Fruit fly (Drosophila melanogaster) whole organism, embryonic: ENCODE measurements around the gene CG31249.

ENCODE experiments used
- Atf6 ChIP-seq: fragments of 200-800 bp; sonication (Bioruptor generic); IDR thresholded peaks from 2 replicates; pipeline ENCODE4 v1.3.6; 2022; ENCODE audit warnings: missing biosample characterization, missing genetic modification characterization
- Awh ChIP-seq: fragments of 200-800 bp; sonication (Bioruptor generic); IDR thresholded peaks from 2 replicates; pipeline ENCODE4, ENCODE4 v1.3.6; 2022; ENCODE audit warnings: missing biosample characterization, missing genetic modification characterization
- Bgb ChIP-seq: fragments of 200-800 bp; sonication (Bioruptor generic); IDR thresholded peaks from 2 replicates; pipeline ENCODE4 v1.3.6; 2022; ENCODE audit warnings: missing biosample characterization, missing genetic modification characterization; ENCODE audit not compliant: partially characterized antibody
- CG10979 ChIP-seq: fragments of 200-800 bp; sonication (Bioruptor generic); optimal IDR thresholded peaks from 2 replicates; lab custom pipeline; 2018; ENCODE audit warnings: missing biosample characterization, mild to moderate bottlenecking, missing genetic modification characterization, moderate library complexity
- CG11456 ChIP-seq: fragments of 200-800 bp; sonication (Bioruptor generic); IDR thresholded peaks from 3 replicates; pipeline ENCODE4 v1.3.6; 2022; ENCODE audit warnings: missing biosample characterization, missing genetic modification characterization
- CG11560 ChIP-seq: fragments of 200-800 bp; sonication (Bioruptor generic); IDR thresholded peaks from 3 replicates; pipeline ENCODE4 v1.3.6; 2022; ENCODE audit warnings: missing biosample characterization, missing genetic modification characterization
- CG12942 ChIP-seq: fragments of 200-800 bp; sonication (Bioruptor generic); optimal IDR thresholded peaks from 3 replicates; lab custom pipeline; 2016; ENCODE audit warnings: missing biosample characterization, missing genetic modification characterization
- CG13775 ChIP-seq: fragments of 200-800 bp; sonication (Bioruptor generic); optimal IDR thresholded peaks from 3 replicates; lab custom pipeline; 2017; ENCODE audit warnings: missing biosample characterization, mild to moderate bottlenecking, missing genetic modification characterization
- CG17612 ChIP-seq: fragments of 200-800 bp; sonication (Bioruptor generic); IDR thresholded peaks from 2 replicates; pipeline ENCODE4 v1.3.6; 2022; ENCODE audit warnings: missing biosample characterization, missing genetic modification characterization
- CG2889 ChIP-seq: fragments of 200-800 bp; sonication (Bioruptor generic); IDR thresholded peaks from 3 replicates; pipeline ENCODE4 v1.3.6; 2022; ENCODE audit warnings: missing biosample characterization, missing genetic modification characterization
- CG3163 ChIP-seq: fragments of 200-800 bp; sonication (Bioruptor generic); optimal IDR thresholded peaks from 3 replicates; lab custom pipeline; 2016; ENCODE audit warnings: missing biosample characterization, missing genetic modification characterization
- CG32767 ChIP-seq: fragments of 200-800 bp; sonication (Bioruptor generic); IDR thresholded peaks from 2 replicates; pipeline ENCODE4 v1.3.6; 2022; ENCODE audit warnings: missing biosample characterization, missing genetic modification characterization
- CG3407 ChIP-seq: fragments of 200-800 bp; sonication (Bioruptor generic); optimal IDR thresholded peaks from 2 replicates; lab custom pipeline; 2018; ENCODE audit warnings: missing biosample characterization, mild to moderate bottlenecking, missing genetic modification characterization
- CG4707 ChIP-seq: fragments of 200-800 bp; sonication (Bioruptor generic); optimal IDR thresholded peaks from 2 replicates; lab custom pipeline; 2018; ENCODE audit warnings: missing biosample characterization, mild to moderate bottlenecking, missing genetic modification characterization, moderate library complexity
- CG5953 ChIP-seq: fragments of 200-800 bp; sonication (Bioruptor generic); IDR thresholded peaks from 2 replicates; pipeline ENCODE4 v1.3.6; 2022; ENCODE audit warnings: missing biosample characterization, missing genetic modification characterization
- CG6175 ChIP-seq: fragments of 200-800 bp; sonication (Bioruptor generic); IDR thresholded peaks from 3 replicates; pipeline ENCODE4 v1.3.6; 2022; ENCODE audit warnings: missing biosample characterization, missing genetic modification characterization
- CG6791 ChIP-seq: fragments of 200-800 bp; sonication (Bioruptor generic); IDR thresholded peaks from 3 replicates; pipeline ENCODE4 v1.3.6; 2022; ENCODE audit warnings: missing biosample characterization, missing genetic modification characterization; ENCODE audit not compliant: partially characterized antibody
- CG7786 ChIP-seq: fragments of 200-800 bp; sonication (Bioruptor generic); optimal IDR thresholded peaks from 2 replicates; lab custom pipeline; 2016; ENCODE audit warnings: missing biosample characterization, missing genetic modification characterization
- CG7963 ChIP-seq: fragments of 200-800 bp; sonication (Bioruptor generic); IDR thresholded peaks from 3 replicates; pipeline ENCODE4 v1.3.6; 2022; ENCODE audit warnings: missing biosample characterization, missing genetic modification characterization; ENCODE audit not compliant: partially characterized antibody
- CG9797 ChIP-seq: fragments of 200-800 bp; sonication (Bioruptor generic); optimal IDR thresholded peaks from 3 replicates; lab custom pipeline; 2018; ENCODE audit warnings: missing biosample characterization, mild to moderate bottlenecking, missing genetic modification characterization
- CHES-1-like ChIP-seq: fragments of 200-800 bp; sonication (Bioruptor generic); optimal IDR thresholded peaks from 2 replicates; lab custom pipeline; 2016; ENCODE audit warnings: missing biosample characterization, missing genetic modification characterization
- CkIIα-i1 ChIP-seq: fragments of 200-800 bp; sonication (Bioruptor generic); IDR thresholded peaks from 2 replicates; pipeline ENCODE4 v1.3.6; 2022; ENCODE audit warnings: missing biosample characterization, missing genetic modification characterization
- Dll ChIP-seq: fragments of 200-800 bp; sonication (Bioruptor generic); IDR thresholded peaks from 4 replicates; pipeline ENCODE4 v1.3.6; 2022; ENCODE audit warnings: missing biosample characterization, missing genetic modification characterization; ENCODE audit not compliant: partially characterized antibody
- E2f2 ChIP-seq: fragments of 200-800 bp; sonication (Bioruptor generic); IDR thresholded peaks from 2 replicates; pipeline ENCODE4 v1.3.6; 2022; ENCODE audit warnings: missing biosample characterization, missing genetic modification characterization
- H15 ChIP-seq: fragments of 200-800 bp; sonication (Bioruptor generic); IDR thresholded peaks from 3 replicates; pipeline ENCODE4 v1.3.6; 2022; ENCODE audit warnings: missing biosample characterization, missing genetic modification characterization
- Hey ChIP-seq: fragments of 200-800 bp; sonication (Bioruptor generic); optimal IDR thresholded peaks from 3 replicates; lab custom pipeline; 2018; ENCODE audit warnings: missing biosample characterization, mild to moderate bottlenecking, missing genetic modification characterization
- HmgD ChIP-seq: fragments of 200-800 bp; sonication (Bioruptor generic); optimal IDR thresholded peaks from 3 replicates; lab custom pipeline; 2016; ENCODE audit warnings: missing biosample characterization, missing genetic modification characterization
- Hr3 ChIP-seq: fragments of 200-800 bp; sonication (Bioruptor generic); optimal IDR thresholded peaks from 3 replicates; lab custom pipeline; 2016; ENCODE audit warnings: missing biosample characterization, missing genetic modification characterization
- Hr39 ChIP-seq: fragments of >200 bp; optimal IDR thresholded peaks from 2 replicates; lab custom pipeline; 2017
- Kr ChIP-seq: fragments of 200-800 bp; sonication (Bioruptor generic); optimal IDR thresholded peaks from 2 replicates; lab custom pipeline; 2017; ENCODE audit warnings: missing biosample characterization, mild to moderate bottlenecking, missing genetic modification characterization
- MTF-1 ChIP-seq: fragments of 200-800 bp; sonication (Bioruptor generic); optimal IDR thresholded peaks from 2 replicates; lab custom pipeline; 2018; ENCODE audit warnings: missing biosample characterization, mild to moderate bottlenecking, missing genetic modification characterization, borderline replicate concordance
- Ravus ChIP-seq: fragments of 200-800 bp; sonication (Bioruptor generic); IDR thresholded peaks from 2 replicates; pipeline ENCODE4 v1.3.6; 2022; ENCODE audit warnings: missing biosample characterization, missing genetic modification characterization
- Spps ChIP-seq: fragments of 200-800 bp; sonication (Bioruptor generic); optimal IDR thresholded peaks from 2 replicates; lab custom pipeline; 2018; ENCODE audit warnings: missing biosample characterization, mild to moderate bottlenecking, missing genetic modification characterization
- TFAM ChIP-seq: fragments of 200-800 bp; sonication (Bioruptor generic); optimal IDR thresholded peaks from 2 replicates; lab custom pipeline; 2017; ENCODE audit warnings: missing biosample characterization, missing genetic modification characterization, inconsistent platforms
- Vsx1 ChIP-seq: fragments of 200-800 bp; sonication (Bioruptor generic); optimal IDR thresholded peaks from 2 replicates; lab custom pipeline; 2017; ENCODE audit warnings: missing biosample characterization, mild to moderate bottlenecking, missing genetic modification characterization, missing genetic modification reagents
- bbx ChIP-seq: fragments of 200-800 bp; sonication (Bioruptor generic); IDR thresholded peaks from 2 replicates; pipeline ENCODE4 v1.3.6; 2022; ENCODE audit warnings: missing biosample characterization, missing genetic modification characterization; ENCODE audit not compliant: partially characterized antibody
- da ChIP-seq: fragments of 200-800 bp; sonication (Bioruptor generic); optimal IDR thresholded peaks from 2 replicates; lab custom pipeline; 2016; ENCODE audit warnings: missing biosample characterization, missing genetic modification characterization
- eve ChIP-seq, 2 experiments: fragments of >200 bp; optimal IDR thresholded peaks; 2 replicates each; lab custom pipeline; 2017; ENCODE audit warnings: missing biosample characterization in 2 of 2, missing genetic modification characterization in 2 of 2
- gcm ChIP-seq: fragments of 200-800 bp; sonication (Bioruptor generic); optimal IDR thresholded peaks from 2 replicates; lab custom pipeline; 2019; ENCODE audit warnings: missing biosample characterization, mild to moderate bottlenecking, missing genetic modification characterization, moderate library complexity
- gsb-n ChIP-seq: fragments of 200-800 bp; sonication (Bioruptor generic); optimal IDR thresholded peaks from 3 replicates; lab custom pipeline; 2018; ENCODE audit warnings: missing biosample characterization, mild to moderate bottlenecking, missing genetic modification characterization
- kni ChIP-seq: fragments of 200-800 bp; sonication (Bioruptor generic); optimal IDR thresholded peaks from 3 replicates; lab custom pipeline; 2017; ENCODE audit warnings: mild to moderate bottlenecking, missing biosample characterization, missing genetic modification reagents, missing genetic modification characterization
- odd ChIP-seq: fragments of 200-800 bp; sonication (Bioruptor generic); optimal IDR thresholded peaks from 2 replicates; lab custom pipeline; 2017; ENCODE audit warnings: missing biosample characterization, mild to moderate bottlenecking, missing genetic modification characterization
- pan ChIP-seq, 4 experiments: fragments of >200 bp in 3 of 4; fragments of 200-800 bp in 1 of 4; sonication (Bioruptor generic) in 1 of 4; optimal IDR thresholded peaks in 3 of 4; IDR thresholded peaks in 1 of 4; 2 replicates each; pipeline versions ENCODE4 v1.3.6 to Lab custom; 2017 to 2022; ENCODE audit warnings: missing biosample characterization in 2 of 4, missing genetic modification characterization in 2 of 4, mixed read lengths in 1 of 4
- pho ChIP-seq: fragments of 200-800 bp; sonication (Bioruptor generic); optimal IDR thresholded peaks from 2 replicates; lab custom pipeline; 2016; ENCODE audit warnings: missing biosample characterization, missing genetic modification characterization
- scrt ChIP-seq: fragments of 200-800 bp; sonication (Bioruptor generic); optimal IDR thresholded peaks from 2 replicates; lab custom pipeline; 2018; ENCODE audit warnings: missing biosample characterization, mild to moderate bottlenecking, missing genetic modification characterization, moderate library complexity
- so ChIP-seq: fragments of 200-800 bp; sonication (Bioruptor generic); IDR thresholded peaks from 3 replicates; pipeline ENCODE4 v1.3.6; 2022; ENCODE audit warnings: missing biosample characterization, missing genetic modification characterization
- tx ChIP-seq: fragments of 200-800 bp; sonication (Bioruptor generic); optimal IDR thresholded peaks from 2 replicates; lab custom pipeline; 2016; ENCODE audit warnings: missing biosample characterization, missing genetic modification characterization
- vnd ChIP-seq: fragments of 200-800 bp; sonication (Bioruptor generic); IDR thresholded peaks from 3 replicates; pipeline ENCODE4 v1.3.6; 2022; ENCODE audit warnings: missing biosample characterization, missing genetic modification characterization; ENCODE audit not compliant: partially characterized antibody
- wek ChIP-seq: fragments of 200-800 bp; sonication (Bioruptor generic); optimal IDR thresholded peaks from 3 replicates; lab custom pipeline; 2018; ENCODE audit warnings: missing biosample characterization, mild to moderate bottlenecking, missing genetic modification characterization, moderate library complexity
- yki ChIP-seq: fragments of >200 bp; optimal IDR thresholded peaks from 3 replicates; lab custom pipeline; 2018

The CG31249 gene

dm6 chr3R:17718760-17719625 is 32.1 kb upstream of the CG31249 start, which contains the start of gene Pxt (continued):
- no peak for TF ChIP-seq gcm (GFP tag; lab: Kevin White, UChicago)
- no peak for TF ChIP-seq CG7786
- TF ChIP-seq CG9797 (GFP tag; lab: Kevin White, UChicago) = no peak
- no peak for TF ChIP-seq CG12942
- no peak for TF ChIP-seq CG17612 (GFP tag; lab: Robert Waterston, UW)
- TF ChIP-seq CG3407 (GFP tag; lab: Kevin White, UChicago) = no peak
- no peak for TF ChIP-seq eve (GFP tag; optimal IDR thresholded peaks at IDR 0.05; lab: Kevin White, UChicago)
- TF ChIP-seq Spps (tag; lab: Kevin White, UChicago) = no peak
- TF ChIP-seq Atf6 (GFP tag; lab: Robert Waterston, UW) = no peak
- no peak for TF ChIP-seq Kr (GFP tag; lab: Kevin White, UChicago)
- TF ChIP-seq gsb-n = no peak
- TF ChIP-seq da (GFP tag; lab: Kevin White, UChicago) = no peak
- TF ChIP-seq Dll = no peak
- no peak for TF ChIP-seq tx (GFP tag; lab: Kevin White, UChicago)
- no peak for TF ChIP-seq CG2889
- TF ChIP-seq CG10979 (tag; lab: Kevin White, UChicago) = no peak
- no peak for TF ChIP-seq TFAM (GFP tag; lab: Kevin White, UChicago)
- no peak for TF ChIP-seq CG11456 (GFP tag; lab: Robert Waterston, UW)
- peak; percentile 22 for TF ChIP-seq bbx
- no peak for TF ChIP-seq CG13775 (GFP tag; lab: Kevin White, UChicago)
- no peak for TF ChIP-seq scrt (GFP tag; lab: Kevin White, UChicago)
- no peak for TF ChIP-seq Hr39 (lab: Kevin White, UChicago)
- TF ChIP-seq wek (GFP tag; lab: Kevin White, UChicago) = no peak
- no peak for TF ChIP-seq CG5953
- no peak for TF ChIP-seq pan (optimal IDR thresholded peaks at IDR 0.05; lab: Kevin White, UChicago)
- no peak for TF ChIP-seq pan (GFP tag; optimal IDR thresholded peaks at IDR 0.05 in 1 of 2, IDR thresholded peaks at IDR 0.05 in 1 of 2)
- TF ChIP-seq Hey = no peak
- no peak for TF ChIP-seq Awh
- TF ChIP-seq E2f2 (GFP tag; lab: Robert Waterston, UW) = peak; percentile 87
- TF ChIP-seq CG6791 (GFP tag; lab: Robert Waterston, UW) = peak; percentile 52; the same call in 2 of the 3 replicates
- no peak for TF ChIP-seq CkIIα-i1 (GFP tag; lab: Robert Waterston, UW)
- TF ChIP-seq Hr3 = no peak
- TF ChIP-seq MTF-1 (GFP tag; lab: Kevin White, UChicago) = peak; percentile 48
- no peak for TF ChIP-seq vnd
- no peak for TF ChIP-seq Vsx1
- no peak for TF ChIP-seq yki (lab: Kevin White, UChicago)
- TF ChIP-seq CG6175 (GFP tag; lab: Robert Waterston, UW) = no peak
- TF ChIP-seq so (GFP tag; lab: Robert Waterston, UW) = no peak
- TF ChIP-seq CHES-1-like (GFP tag; lab: Kevin White, UChicago) = no peak
- no peak for TF ChIP-seq H15
- no peak for TF ChIP-seq CG32767 (GFP tag; lab: Robert Waterston, UW)
- TF ChIP-seq CG4707 (GFP tag; lab: Kevin White, UChicago) = no peak
- no peak for TF ChIP-seq CG3163
- no peak for TF ChIP-seq odd
- TF ChIP-seq CG7963 (GFP tag; lab: Robert Waterston, UW) = no peak
- TF ChIP-seq HmgD (GFP tag; lab: Kevin White, UChicago) = no peak
- TF ChIP-seq kni (GFP tag; lab: Kevin White, UChicago) = no peak
- no peak for TF ChIP-seq Ravus (GFP tag; lab: Robert Waterston, UW)
- TF ChIP-seq Bgb (GFP tag; lab: Robert Waterston, UW) = peak; percentile 3; the same call in 1 of the 2 replicates
- TF ChIP-seq pho (GFP tag; lab: Kevin White, UChicago) = no peak
- peak; percentile 96 for TF ChIP-seq CG11560 (tag; lab: Robert Waterston, UW)
